Worm (Caenorhabditis elegans): ENCODE measurements around the gene F38A1.9.

F38A1.9 gene

DNA sequence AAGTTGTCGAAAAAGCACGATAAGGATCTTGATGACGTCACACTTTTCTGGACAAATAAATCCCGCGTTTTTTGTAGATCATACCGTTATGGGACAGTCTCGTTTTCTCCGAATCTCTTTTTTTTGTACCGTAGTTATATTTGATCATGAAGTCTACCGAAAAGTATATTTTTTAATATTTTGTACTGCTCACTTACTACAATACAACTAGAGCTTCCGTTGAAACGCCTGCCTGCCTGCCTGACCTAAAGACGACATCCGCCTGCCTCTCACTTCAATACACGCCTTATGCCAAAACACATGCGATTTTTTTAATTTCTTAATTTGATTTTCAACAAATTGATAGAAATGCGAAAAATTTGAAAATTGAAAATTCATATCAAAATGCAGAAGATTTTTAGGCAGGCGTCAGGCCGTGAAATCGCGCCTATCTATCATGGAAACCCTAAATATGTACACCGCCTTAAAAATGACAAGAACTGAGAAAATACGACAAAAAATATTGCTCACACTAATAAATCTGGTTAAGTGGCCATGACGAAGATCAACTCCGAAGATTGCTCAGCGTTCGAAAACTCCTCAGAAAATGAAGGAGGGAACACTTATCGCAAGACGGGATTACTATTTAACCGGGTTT is 19.4 kb downstream of the F38A1.9 start, which contains the start of gene W09G12.8:
W09G12.8 (plus strand) TSS at position 587 of the 637 bp plus-strand sequence.
- TF ChIP-seq unc-86 (tag; optimal IDR thresholded peaks at IDR 0.05) (no peak), pqm-1 (tag; optimal IDR thresholded peaks at IDR 0.05) (no peak), hlh-17 (GFP tag; optimal IDR thresholded peaks at IDR 0.05; ENCODE audit: borderline replicate concordance) (no peak), fkh-4 (tag; optimal IDR thresholded peaks at IDR 0.05; ENCODE audit: borderline replicate concordance) (no peak)

DNA sequence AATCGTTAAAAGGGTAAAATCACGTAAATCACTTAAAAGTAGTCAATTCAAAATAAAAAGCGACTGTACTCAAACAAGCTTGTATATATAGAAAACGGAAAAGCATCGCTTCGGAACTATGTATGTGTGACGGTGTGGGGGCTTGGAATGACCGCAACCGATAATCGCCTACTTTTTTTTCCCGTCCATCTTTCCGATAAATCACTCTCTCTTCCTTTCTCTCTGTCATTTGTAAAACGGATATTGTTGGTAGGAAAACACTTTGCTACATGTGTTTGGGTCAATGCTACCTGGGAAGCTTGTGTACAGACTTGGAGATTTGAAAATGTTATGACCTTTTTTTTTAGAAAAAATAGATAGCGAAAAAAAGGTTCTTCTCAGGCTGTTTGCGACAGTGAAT is 20.4 kb downstream of the F38A1.9 start:
- TF ChIP-seq blmp-1 (tag; optimal IDR thresholded peaks at IDR 0.05) (peak; percentile 94), egl-27 (tag; optimal IDR thresholded peaks at IDR 0.05) (no peak), nhr-20 (tag; optimal IDR thresholded peaks at IDR 0.05) (no peak)

DNA sequence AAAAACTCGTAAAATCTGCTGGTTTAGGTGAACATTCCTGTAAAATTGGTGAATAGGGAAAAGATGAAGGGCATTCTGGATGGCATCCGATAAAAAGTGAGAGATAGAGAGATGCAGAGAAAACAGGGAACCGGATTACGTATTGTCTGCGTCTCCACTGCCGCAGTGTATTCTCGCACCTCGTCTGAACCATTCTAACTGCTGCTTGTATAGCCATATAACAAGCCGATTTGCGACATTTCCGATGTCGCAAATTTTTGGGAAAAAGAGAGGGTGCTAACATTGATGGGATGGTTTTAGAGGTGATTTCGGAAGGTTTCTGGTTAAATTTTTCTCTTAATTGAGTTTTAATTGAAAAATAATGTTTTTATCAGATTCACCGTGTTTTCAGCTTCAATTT is 24.0 kb downstream of the F38A1.9 start, which contains the start of gene W09G12.10:
W09G12.10 (minus strand) TSS at position 121 of the 400 bp plus-strand sequence.
- TF ChIP-seq blmp-1 (tag; optimal IDR thresholded peaks at IDR 0.05) (peak; percentile 45), ceh-82 (tag; optimal IDR thresholded peaks at IDR 0.05) (no peak), ceh-8 (GFP tag; optimal IDR thresholded peaks at IDR 0.05) (no peak), efl-1 (optimal IDR thresholded peaks at IDR 0.05) (peak in 1 of 2 experiments; percentile 18), efl-1 (GFP tag; optimal IDR thresholded peaks at IDR 0.05 in 1 of 2) (no peak), ets-5 (GFP tag; IDR thresholded peaks at IDR 0.05) (no peak), ztf-11 (tag; optimal IDR thresholded peaks at IDR 0.05) (no peak), fkh-8 (tag; optimal IDR thresholded peaks at IDR 0.05) (no peak), jun-1 (tag; optimal IDR thresholded peaks at IDR 0.05) (peak; percentile 4), unc-130 (tag; optimal IDR thresholded peaks at IDR 0.05) (no peak)

DNA sequence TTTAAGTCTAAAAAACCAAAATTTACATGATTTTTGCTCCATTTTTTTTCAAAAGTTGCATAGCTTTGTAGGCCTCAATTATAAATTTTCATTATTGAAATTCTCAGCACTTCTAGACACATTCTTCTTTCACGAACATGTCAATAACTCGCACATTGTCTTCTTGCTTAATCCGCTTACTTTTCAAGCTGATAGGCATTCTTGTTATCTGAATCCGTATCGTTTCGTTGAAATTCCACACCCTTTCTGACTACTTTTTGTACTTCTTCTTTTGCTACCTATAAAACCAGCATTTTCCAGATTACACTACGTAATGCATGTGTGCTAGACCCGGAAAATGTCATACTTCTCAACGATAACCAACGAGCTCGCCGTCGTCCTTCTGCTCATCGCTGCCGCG is 28.9 kb downstream of the F38A1.9 start, which contains the start of gene W09G12.9:
W09G12.9 (plus strand) TSS at position 301 of the 400 bp plus-strand sequence.
- TF ChIP-seq ceh-8 (GFP tag; optimal IDR thresholded peaks at IDR 0.05): no peak
- no peak for TF ChIP-seq nhr-77 (tag; optimal IDR thresholded peaks at IDR 0.05)
- TF ChIP-seq sup-37 (GFP tag; optimal IDR thresholded peaks at IDR 0.05): no peak
- no peak for TF ChIP-seq lir-3 (tag; optimal IDR thresholded peaks at IDR 0.05; ENCODE audit: poor library complexity)
- no peak for TF ChIP-seq Y116A8C.19 (tag; optimal IDR thresholded peaks at IDR 0.05; ENCODE audit: borderline replicate concordance)
- TF ChIP-seq unc-130 (tag; optimal IDR thresholded peaks at IDR 0.05): no peak
- no peak for TF ChIP-seq snpc-4 (tag; optimal IDR thresholded peaks at IDR 0.05)
- TF ChIP-seq zip-4 (GFP tag; optimal IDR thresholded peaks at IDR 0.05): no peak
- TF ChIP-seq ztf-4 (tag; optimal IDR thresholded peaks at IDR 0.05): no peak
- no peak for TF ChIP-seq pqm-1 (tag; optimal IDR thresholded peaks at IDR 0.05)
- TF ChIP-seq efl-1 (optimal IDR thresholded peaks at IDR 0.05): no peak
- no peak for TF ChIP-seq efl-1 (GFP tag; optimal IDR thresholded peaks at IDR 0.05 in 1 of 2)
- no peak for TF ChIP-seq C16A3.4 (tag; optimal IDR thresholded peaks at IDR 0.05)
- TF ChIP-seq hlh-17 (GFP tag; optimal IDR thresholded peaks at IDR 0.05; ENCODE audit: borderline replicate concordance): no peak
- TF ChIP-seq elt-2 (tag; optimal IDR thresholded peaks at IDR 0.05): no peak
- TF ChIP-seq tbx-2 (tag; optimal IDR thresholded peaks at IDR 0.05): no peak

DNA sequence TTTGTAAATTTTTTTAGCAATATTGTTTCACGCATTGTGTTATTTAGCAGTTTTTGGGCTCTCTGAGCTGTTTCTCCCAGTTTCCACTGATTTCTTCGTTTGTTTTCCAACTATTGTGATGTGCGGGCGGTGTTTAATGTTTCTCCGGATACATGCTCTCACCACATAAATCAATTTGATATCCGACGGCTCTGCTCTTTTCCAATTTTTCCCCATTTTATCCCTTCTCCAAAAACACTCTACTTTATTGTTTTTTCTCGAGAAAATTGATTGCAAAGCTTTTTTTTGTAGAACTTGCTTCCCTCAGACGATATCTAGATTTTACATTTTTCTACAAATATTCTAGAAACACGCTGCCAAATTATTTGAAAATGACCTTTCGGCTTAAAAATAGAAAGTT is 29.6 kb downstream of the F38A1.9 start:
- TF ChIP-seq efl-1 (optimal IDR thresholded peaks at IDR 0.05): no peak
- TF ChIP-seq efl-1 (GFP tag; optimal IDR thresholded peaks at IDR 0.05 in 1 of 2): peak in 1 of 2 experiments; percentile 54
- no peak for TF ChIP-seq aha-1 (tag; optimal IDR thresholded peaks at IDR 0.05)

DNA sequence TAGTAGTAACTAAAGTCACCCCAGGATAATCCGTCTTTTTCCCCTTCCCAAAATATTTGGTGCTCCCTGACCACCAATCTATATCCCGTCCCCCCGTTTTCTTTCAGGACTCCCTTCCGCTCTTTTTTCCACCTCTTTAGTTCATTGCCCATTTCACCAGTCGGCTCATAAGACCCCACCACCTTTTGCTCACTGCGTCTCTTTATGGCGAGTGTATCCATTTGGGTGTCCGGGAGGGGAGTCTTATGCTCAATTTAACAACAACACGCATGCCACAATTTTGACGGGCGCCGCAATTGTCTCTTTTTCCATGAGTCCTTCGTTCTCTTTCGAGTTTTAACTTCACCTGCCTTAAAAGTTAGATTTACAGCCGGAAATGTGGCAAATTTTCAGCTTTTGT is 32.0 kb downstream of the F38A1.9 start:
- TF ChIP-seq nhr-47 (tag; optimal IDR thresholded peaks at IDR 0.05) (peak; percentile 4), rnt-1 (tag; optimal IDR thresholded peaks at IDR 0.05) (no peak), elt-3 (tag; optimal IDR thresholded peaks at IDR 0.05) (no peak), lin-14 (GFP tag; optimal IDR thresholded peaks at IDR 0.05) (peak; percentile 82), pax-3 (tag; optimal IDR thresholded peaks at IDR 0.05) (no peak), skn-1 (tag; optimal IDR thresholded peaks at IDR 0.05) (peak; percentile 36), hlh-17 (GFP tag; optimal IDR thresholded peaks at IDR 0.05; ENCODE audit: borderline replicate concordance) (no peak), lsy-2 (tag; optimal IDR thresholded peaks at IDR 0.05) (peak in 1 of 2 experiments; percentile 18), nhr-71 (tag; optimal IDR thresholded peaks at IDR 0.05) (no peak), swsn-7 (tag; optimal IDR thresholded peaks at IDR 0.05) (peak; percentile 4), dpl-1 (GFP tag; optimal IDR thresholded peaks at IDR 0.05) (peak in 1 of 3 experiments; percentile 20), irx-1 (tag; optimal IDR thresholded peaks at IDR 0.05) (no peak), nhr-20 (tag; optimal IDR thresholded peaks at IDR 0.05) (no peak), hpl-2 (GFP tag; optimal IDR thresholded peaks at IDR 0.05) (no peak), nhr-19 (GFP tag; conservative IDR thresholded peaks at IDR 0.05) (no peak), nhr-28 (tag; optimal IDR thresholded peaks at IDR 0.05) (no peak), Y116A8C.19 (tag; optimal IDR thresholded peaks at IDR 0.05; ENCODE audit: borderline replicate concordance) (no peak), ceh-82 (tag; optimal IDR thresholded peaks at IDR 0.05) (peak in 1 of 3 experiments; percentile 39)

Measured in whole organism, L1 larva.